Fruit fly (Drosophila melanogaster): Measurements from ENCODE around the gene Elp1.

Gene Elp1

DNA sequence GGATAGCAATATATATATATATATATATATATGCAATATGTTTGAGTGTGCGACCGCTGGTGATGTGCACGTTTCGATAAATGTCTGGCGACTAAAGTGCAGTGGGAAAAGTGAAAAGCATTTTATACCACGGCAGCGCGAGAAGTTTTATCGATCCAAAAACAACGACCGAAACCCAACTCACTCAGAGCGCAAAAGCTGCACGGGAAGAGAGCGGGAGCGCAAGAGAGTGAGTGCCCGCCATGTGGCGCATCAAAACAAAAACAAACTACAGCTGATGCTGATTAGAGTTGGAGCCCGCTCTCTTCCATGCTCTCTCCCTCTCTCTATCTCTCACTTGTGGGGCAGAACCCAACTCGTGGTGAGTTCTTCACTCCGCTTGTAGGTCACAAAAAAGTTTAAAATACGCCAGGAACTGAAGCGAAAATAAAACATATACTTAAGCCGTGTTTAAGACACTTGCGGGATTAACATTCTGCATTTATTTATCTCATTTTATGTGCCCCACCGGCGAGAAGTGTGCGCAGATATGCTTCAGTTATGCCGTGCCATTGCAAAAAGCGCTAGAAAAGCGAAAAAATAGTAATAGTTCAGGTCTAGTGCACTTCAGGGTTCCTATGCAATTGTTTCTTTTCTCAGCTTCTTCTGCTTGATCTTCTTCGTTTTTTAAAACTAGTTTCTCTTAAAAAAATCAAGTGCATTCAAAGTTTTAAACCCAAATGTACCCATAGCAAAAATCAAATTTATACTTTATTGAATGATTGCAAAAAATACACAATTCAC is 45.9 kb upstream of the Elp1 start (continued):
- TF ChIP-seq repo (GFP tag; optimal IDR thresholded peaks at IDR 0.05) (no peak), pita (GFP tag; optimal IDR thresholded peaks at IDR 0.05) (no peak), Lim3 (GFP tag; IDR thresholded peaks at IDR 0.05) (no peak), Tbp (GFP tag; optimal IDR thresholded peaks at IDR 0.05) (no peak), CG9817 (tag; optimal IDR thresholded peaks at IDR 0.05) (no peak), Bgb (GFP tag; IDR thresholded peaks at IDR 0.05; ENCODE audit: partially characterized antibody) (no peak), E2f2 (GFP tag; IDR thresholded peaks at IDR 0.05) (peak; percentile 17; the same call in 1 of the 2 replicates), YL-1 (GFP tag; optimal IDR thresholded peaks at IDR 0.05) (no peak), CG12744 (GFP tag; optimal IDR thresholded peaks at IDR 0.05) (no peak), tio (GFP tag; optimal IDR thresholded peaks at IDR 0.05) (no peak), cato (GFP tag; optimal IDR thresholded peaks at IDR 0.05; ENCODE audit: borderline replicate concordance) (no peak), Gsc (GFP tag; IDR thresholded peaks at IDR 0.05) (no peak), ash1 (GFP tag; optimal IDR thresholded peaks at IDR 0.05) (no peak), sisA (GFP tag; IDR thresholded peaks at IDR 0.05) (no peak), Sox100B (GFP tag; optimal IDR thresholded peaks at IDR 0.05) (no peak), slou (GFP tag; optimal IDR thresholded peaks at IDR 0.05) (no peak), CG1603 (tag; optimal IDR thresholded peaks at IDR 0.05) (no peak), peb (GFP tag; IDR thresholded peaks at IDR 0.05) (peak; percentile 20; the same call in 1 of the 2 replicates), CG12155 (GFP tag; optimal IDR thresholded peaks at IDR 0.05) (no peak), Doc3 (GFP tag; IDR thresholded peaks at IDR 0.05; ENCODE audit: partially characterized antibody) (peak; percentile 50; the same call in 1 of the 3 replicates), crol (GFP tag; IDR thresholded peaks at IDR 0.05) (peak; percentile 43; the same call in 1 of the 2 replicates), Abd-B (GFP tag; optimal IDR thresholded peaks at IDR 0.05) (no peak), Taf1 (GFP tag; IDR thresholded peaks at IDR 0.05) (no peak), Dbx (GFP tag; IDR thresholded peaks at IDR 0.05) (no peak), Scr (GFP tag; IDR thresholded peaks at IDR 0.05; ENCODE audit: partially characterized antibody) (no peak), pum (GFP tag; optimal IDR thresholded peaks at IDR 0.05) (no peak), ems (GFP tag; optimal IDR thresholded peaks at IDR 0.05) (no peak), salm (tag; optimal IDR thresholded peaks at IDR 0.05) (no peak), CG13287 (GFP tag; IDR thresholded peaks at IDR 0.05; ENCODE audit: partially characterized antibody) (peak; percentile 76), hth (optimal IDR thresholded peaks at IDR 0.05) (no peak), zen2 (GFP tag; IDR thresholded peaks at IDR 0.05; ENCODE audit: partially characterized antibody) (peak; percentile 90; the same call in 2 of the 3 replicates), Atf-2 (GFP tag; optimal IDR thresholded peaks at IDR 0.05) (no peak), lbe (GFP tag; optimal IDR thresholded peaks at IDR 0.05) (peak; percentile 44), dimm (GFP tag; IDR thresholded peaks at IDR 0.05) (no peak), klu (GFP tag; IDR thresholded peaks at IDR 0.05) (no peak), Adf1 (GFP tag; IDR thresholded peaks at IDR 0.05) (no peak), Vsx1 (GFP tag; optimal IDR thresholded peaks at IDR 0.05) (no peak), CG34224 (GFP tag; IDR thresholded peaks at IDR 0.05; ENCODE audit: partially characterized antibody) (peak; percentile 84), trem (tag; optimal IDR thresholded peaks at IDR 0.05) (peak; percentile 5), Ravus (GFP tag; IDR thresholded peaks at IDR 0.05) (no peak), CG10147 (GFP tag; optimal IDR thresholded peaks at IDR 0.05) (no peak), Nf-YC (tag; optimal IDR thresholded peaks at IDR 0.05) (no peak), cad (GFP tag; optimal IDR thresholded peaks at IDR 0.05) (no peak), Xrp1 (GFP tag; IDR thresholded peaks at IDR 0.05) (peak; percentile 9; the same call in 1 of the 2 replicates), gcm (GFP tag; optimal IDR thresholded peaks at IDR 0.05) (peak; percentile 44), da (GFP tag; optimal IDR thresholded peaks at IDR 0.05) (no peak), cwo (GFP tag; optimal IDR thresholded peaks at IDR 0.05) (no peak), E2f1 (GFP tag; IDR thresholded peaks at IDR 0.05) (no peak), oc (tag; optimal IDR thresholded peaks at IDR 0.05) (peak; percentile 34), H2.0 (GFP tag; IDR thresholded peaks at IDR 0.05) (0 out of 2 replicates have a peak, but pooled peaks have one; percentile 3)
